Fruit fly (Drosophila melanogaster): Measurements from ENCODE around the gene CG16704.

DNA sequence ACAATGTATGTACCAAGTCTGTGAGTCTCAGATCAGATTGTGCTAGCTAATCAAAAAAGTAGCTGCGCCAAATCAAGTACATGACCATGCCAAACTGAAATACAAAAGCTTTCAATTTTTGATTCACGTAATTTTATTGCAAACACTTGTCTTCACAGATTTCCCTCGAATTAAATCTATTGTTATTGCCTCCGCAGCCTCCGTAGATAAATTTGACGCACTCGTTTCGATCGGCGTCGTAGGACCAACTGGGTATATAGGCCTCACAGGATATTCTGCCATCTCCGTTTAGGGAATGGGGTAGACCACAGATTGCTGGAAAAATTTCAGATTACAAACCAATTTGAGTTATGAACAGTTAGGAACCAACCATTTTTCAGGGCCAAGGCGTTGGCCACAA lies 2.5 kb upstream of the CG16704 start, which contains the start of gene CG43165:
- TF ChIP-seq CG6854 (GFP tag; optimal IDR thresholded peaks at IDR 0.05) (no peak), CG10654 (GFP tag; optimal IDR thresholded peaks at IDR 0.05) (no peak), CG17385 (GFP tag; optimal IDR thresholded peaks at IDR 0.05) (no peak), sima (GFP tag; optimal IDR thresholded peaks at IDR 0.05) (no peak), cas (GFP tag; IDR thresholded peaks at IDR 0.05) (no peak), CG11695 (GFP tag; IDR thresholded peaks at IDR 0.05) (no peak), pfk (GFP tag; optimal IDR thresholded peaks at IDR 0.05) (no peak), Neu2 (GFP tag; optimal IDR thresholded peaks at IDR 0.05; ENCODE audit: borderline replicate concordance) (no peak)

All from whole organism, embryonic.